Worm (Caenorhabditis elegans) whole organism, mixed stage, embryonic: ENCODE results near the gene rme-2.

ENCODE experiments used
- elt-1 ChIP-seq: sonication (generic microtip); optimal IDR thresholded peaks from 2 replicates; lab custom pipeline; 2017; ENCODE audit warnings: missing genetic modification characterization, mild to moderate bottlenecking, missing compliant biosample characterization, antibody characterized with exemption, moderate library complexity, borderline replicate concordance; ENCODE audit not compliant: insufficient read depth
- lin-32 ChIP-seq: fragments of 200-800 bp; sonication (Bioruptor generic); optimal IDR thresholded peaks from 2 replicates; lab custom pipeline; 2018; ENCODE audit warnings: mild to moderate bottlenecking, missing genetic modification characterization, missing compliant biosample characterization
- nhr-237 ChIP-seq: fragments of 150-350 bp; optimal IDR thresholded peaks from 2 replicates; lab custom pipeline; 2014; ENCODE audit warnings: missing biosample characterization, missing genetic modification characterization
- nhr-28 ChIP-seq: fragments of 150-350 bp; optimal IDR thresholded peaks from 2 replicates; lab custom pipeline; 2014; ENCODE audit warnings: missing biosample characterization, missing genetic modification characterization
- nhr-76 ChIP-seq: sonication (generic microtip); optimal IDR thresholded peaks from 2 replicates; lab custom pipeline; 2017; ENCODE audit warnings: missing biosample characterization, missing genetic modification characterization
- pha-4 ChIP-seq: fragments of 150-350 bp; optimal IDR thresholded peaks from 2 replicates; lab custom pipeline; 2018; ENCODE audit warnings: missing biosample characterization, missing genetic modification reagents, missing genetic modification characterization
- unc-120 ChIP-seq: sonication (generic microtip); optimal IDR thresholded peaks from 2 replicates; lab custom pipeline; 2017; ENCODE audit warnings: missing genetic modification characterization, missing compliant biosample characterization; ENCODE audit not compliant: poor library complexity, severe bottlenecking
- unc-62 ChIP-seq: fragments of 150-350 bp; optimal IDR thresholded peaks from 2 replicates; lab custom pipeline; 2014; ENCODE audit warnings: missing biosample characterization, missing genetic modification reagents, missing genetic modification characterization
- zip-8 ChIP-seq: fragments of 150-350 bp; optimal IDR thresholded peaks from 2 replicates; lab custom pipeline; 2014; ENCODE audit warnings: missing biosample characterization, missing genetic modification characterization
- ztf-11 ChIP-seq: fragments of 150-350 bp; optimal IDR thresholded peaks from 2 replicates; lab custom pipeline; 2014; ENCODE audit warnings: missing biosample characterization, missing genetic modification characterization

DNA sequence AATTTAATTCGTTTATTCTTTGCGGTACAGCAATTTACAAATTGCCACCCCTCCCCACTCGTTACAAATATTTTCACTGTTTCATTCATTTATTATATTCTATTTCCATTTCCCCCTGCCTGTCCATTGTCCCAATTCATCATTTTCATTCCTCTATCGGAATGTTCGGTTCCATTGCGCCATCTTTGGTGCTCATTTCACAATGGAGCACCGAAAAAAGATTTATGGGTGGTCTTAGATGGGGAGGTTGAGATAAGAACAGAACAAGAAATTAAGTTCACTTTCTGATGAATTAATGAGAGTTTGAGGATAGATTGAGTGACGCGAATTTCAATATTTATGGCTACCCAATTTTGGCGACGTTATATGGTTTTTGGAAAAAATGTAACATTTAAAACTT, 22.4 kb downstream of the rme-2 start:
- TF ChIP-seq pha-4 (no peak), unc-120 (tag; lab: Kevin White, UChicago) (no peak), elt-1 (tag; lab: Kevin White, UChicago) (no peak), nhr-28 (no peak), ztf-11 (tag; lab: Kevin White, UChicago) (no peak), zip-8 (no peak), lin-32 (GFP tag; lab: Kevin White, UChicago) (no peak), nhr-237 (tag; lab: Kevin White, UChicago) (no peak), unc-62 (GFP tag; lab: Kevin White, UChicago) (no peak), nhr-76 (no peak)
